Worm (Caenorhabditis elegans) whole organism, L4 larva: ENCODE measurements around the gene gid-7.

Experiments used
- F37D6.2 ChIP-seq: sonication (generic microtip); optimal IDR thresholded peaks from 2 replicates; lab custom pipeline; 2016; ENCODE audit warnings: mild to moderate bottlenecking, missing genetic modification characterization, missing compliant biosample characterization
- F44E2.7 ChIP-seq: fragments of 200-800 bp; sonication (Bioruptor generic); IDR thresholded peaks from 2 replicates; pipeline ENCODE4 v2.1.2; 2022; ENCODE audit warnings: missing genetic modification characterization, missing compliant biosample characterization
- F49E8.2 ChIP-seq: sonication (generic microtip); optimal IDR thresholded peaks from 2 replicates; lab custom pipeline; 2016; ENCODE audit warnings: missing compliant biosample characterization, mild to moderate bottlenecking, missing genetic modification characterization, borderline replicate concordance
- R02D3.7 ChIP-seq: fragments of 150-350 bp; sonication (generic microtip); optimal IDR thresholded peaks from 3 replicates; lab custom pipeline; 2014; ENCODE audit warnings: missing biosample characterization, missing genetic modification characterization
- T20F7.1 ChIP-seq: fragments of 200-800 bp; sonication (Bioruptor generic); optimal IDR thresholded peaks from 2 replicates; lab custom pipeline; 2018; ENCODE audit warnings: mild to moderate bottlenecking, missing genetic modification characterization, missing compliant biosample characterization
- T26A8.4 ChIP-seq: fragments of 200-800 bp; sonication (Bioruptor generic); IDR thresholded peaks from 2 replicates; pipeline ENCODE4 v1.3.6; 2022; ENCODE audit warnings: missing genetic modification characterization, missing compliant biosample characterization
- Y105C5A.15 ChIP-seq: fragments of 200-800 bp; sonication (Bioruptor generic); IDR thresholded peaks from 2 replicates; pipeline ENCODE4 v1.3.6; 2022; ENCODE audit warnings: missing genetic modification characterization, missing compliant biosample characterization
- Y48G9A.11 ChIP-seq: fragments of 200-800 bp; sonication (Bioruptor generic); IDR thresholded peaks from 2 replicates; pipeline ENCODE4 v1.3.6; 2022; ENCODE audit warnings: missing genetic modification reagents, missing genetic modification characterization, missing compliant biosample characterization
- aha-1 ChIP-seq: fragments of 150-350 bp; peaks from one replicate; lab custom pipeline; 2014; ENCODE audit warnings: missing biosample characterization, missing genetic modification characterization
- arid-1 ChIP-seq: fragments of 200-800 bp; sonication (Bioruptor generic); conservative IDR thresholded peaks from 2 replicates; pipeline ENCODE4 v1.3.6; 2022; ENCODE audit warnings: missing genetic modification reagents, missing genetic modification characterization, missing compliant biosample characterization
- ceh-28 ChIP-seq: fragments of 150-350 bp; optimal IDR thresholded peaks from 2 replicates; lab custom pipeline; 2014; ENCODE audit warnings: missing biosample characterization, missing genetic modification reagents, missing genetic modification characterization
- daf-12 ChIP-seq: fragments of 150-350 bp; optimal IDR thresholded peaks from 2 replicates; lab custom pipeline; 2014; ENCODE audit warnings: missing biosample characterization, missing genetic modification reagents, missing genetic modification characterization
- daf-16 ChIP-seq, 3 experiments: sonication (generic microtip); optimal IDR thresholded peaks; 2 replicates each; lab custom pipeline; 2016 to 2017; ENCODE audit warnings: missing genetic modification characterization in 3 of 3, missing genetic modification reagents in 3 of 3, mild to moderate bottlenecking in 2 of 3, missing compliant biosample characterization in 2 of 3, missing biosample characterization in 1 of 3, moderate library complexity in 1 of 3
- daf-19 ChIP-seq: fragments of 200-800 bp; sonication (Bioruptor generic); conservative IDR thresholded peaks from 2 replicates; pipeline ENCODE4 v1.3.6; 2022; ENCODE audit warnings: missing genetic modification characterization, missing compliant biosample characterization
- dmd-8 ChIP-seq: fragments of 200-800 bp; sonication (Bioruptor generic); IDR thresholded peaks from 2 replicates; pipeline ENCODE4 v1.3.6; 2022; ENCODE audit warnings: missing genetic modification characterization, missing compliant biosample characterization
- dpl-1 ChIP-seq: fragments of 150-350 bp; optimal IDR thresholded peaks from 2 replicates; lab custom pipeline; 2014; ENCODE audit warnings: missing biosample characterization, missing genetic modification reagents, missing genetic modification characterization
- egl-43 ChIP-seq: fragments of 200-800 bp; sonication (Bioruptor generic); IDR thresholded peaks from 2 replicates; pipeline ENCODE4 v1.3.6; 2022; ENCODE audit warnings: missing genetic modification reagents, missing genetic modification characterization, missing compliant biosample characterization
- fkh-10 ChIP-seq: fragments of 150-350 bp; optimal IDR thresholded peaks from 2 replicates; lab custom pipeline; 2014; ENCODE audit warnings: missing biosample characterization, missing genetic modification reagents, missing genetic modification characterization
- hlh-11 ChIP-seq: fragments of 200-800 bp; sonication (Bioruptor generic); optimal IDR thresholded peaks from 2 replicates; lab custom pipeline; 2018; ENCODE audit warnings: mild to moderate bottlenecking, missing genetic modification characterization, missing compliant biosample characterization
- hlh-30 ChIP-seq: sonication (generic microtip); optimal IDR thresholded peaks from 2 replicates; lab custom pipeline; 2017; ENCODE audit warnings: antibody characterized with exemption, mild to moderate bottlenecking, missing genetic modification characterization, missing compliant biosample characterization; ENCODE audit not compliant: insufficient read depth
- hmg-1.1 ChIP-seq: fragments of 200-800 bp; sonication (Bioruptor generic); IDR thresholded peaks from 2 replicates; pipeline ENCODE4 v1.3.6; 2022; ENCODE audit warnings: missing genetic modification reagents, missing genetic modification characterization, missing compliant biosample characterization
- jun-1 ChIP-seq: fragments of 150-350 bp; optimal IDR thresholded peaks from 2 replicates; lab custom pipeline; 2014; ENCODE audit warnings: missing biosample characterization, missing genetic modification reagents, missing genetic modification characterization
- lin-13 ChIP-seq: fragments of 150-350 bp; optimal IDR thresholded peaks from 2 replicates; lab custom pipeline; 2014; ENCODE audit warnings: missing biosample characterization, missing genetic modification reagents, missing genetic modification characterization
- lin-38 ChIP-seq: fragments of 200-800 bp; sonication (Bioruptor generic); IDR thresholded peaks from 2 replicates; pipeline ENCODE4 v1.3.6; 2022; ENCODE audit warnings: missing genetic modification reagents, missing genetic modification characterization, missing compliant biosample characterization
- lir-3 ChIP-seq: sonication (generic microtip); optimal IDR thresholded peaks from 2 replicates; lab custom pipeline; 2016; ENCODE audit warnings: mild to moderate bottlenecking, missing genetic modification characterization, missing compliant biosample characterization
- lsy-2 ChIP-seq, 2 experiments: fragments of 150-350 bp in 1 of 2; sonication (generic microtip) in 1 of 2; optimal IDR thresholded peaks; 2 replicates each; lab custom pipeline; 2014 to 2017; ENCODE audit warnings: missing biosample characterization in 2 of 2, missing genetic modification characterization in 2 of 2
- madf-5 ChIP-seq, 2 experiments: fragments of 200-800 bp; sonication (Bioruptor generic); IDR thresholded peaks; 2 replicates each; pipeline ENCODE4 v1.3.6; 2022; ENCODE audit warnings: missing compliant biosample characterization in 2 of 2, missing genetic modification characterization in 2 of 2
- mep-1 ChIP-seq: fragments of 150-350 bp; sonication (generic microtip); optimal IDR thresholded peaks from 3 replicates; lab custom pipeline; 2014; ENCODE audit warnings: missing biosample characterization, missing genetic modification characterization
- mes-2 ChIP-seq: sonication (generic microtip); optimal IDR thresholded peaks from 2 replicates; lab custom pipeline; 2016; ENCODE audit warnings: missing genotype, mild to moderate bottlenecking, missing genetic modification characterization, missing compliant biosample characterization; ENCODE audit not compliant: poor library complexity, severe bottlenecking
- mxl-2 ChIP-seq: fragments of 200-800 bp; sonication (Bioruptor generic); conservative IDR thresholded peaks from 2 replicates; pipeline ENCODE4 v1.3.6; 2022; ENCODE audit warnings: missing genetic modification reagents, missing genetic modification characterization, missing compliant biosample characterization
- mxl-3 ChIP-seq: fragments of 200-800 bp; sonication (Bioruptor generic); optimal IDR thresholded peaks from 2 replicates; lab custom pipeline; 2018; ENCODE audit warnings: mild to moderate bottlenecking, missing genetic modification characterization, missing compliant biosample characterization
- nhr-10 ChIP-seq: fragments of 150-350 bp; optimal IDR thresholded peaks from 2 replicates; lab custom pipeline; 2014; ENCODE audit warnings: missing biosample characterization, missing genetic modification characterization
- nhr-102 ChIP-seq: sonication (generic microtip); optimal IDR thresholded peaks from 2 replicates; lab custom pipeline; 2016; ENCODE audit warnings: mild to moderate bottlenecking, missing genetic modification characterization, moderate library complexity, missing compliant biosample characterization
- nhr-28 ChIP-seq: fragments of 150-350 bp; optimal IDR thresholded peaks from 2 replicates; lab custom pipeline; 2014; ENCODE audit warnings: missing biosample characterization, missing genetic modification characterization
- nhr-41 ChIP-seq: fragments of 200-800 bp; sonication (Bioruptor generic); IDR thresholded peaks from 2 replicates; pipeline ENCODE4 v1.3.6; 2022; ENCODE audit warnings: missing genetic modification reagents, missing genetic modification characterization, missing compliant biosample characterization
- php-3 ChIP-seq: fragments of 200-800 bp; sonication (Bioruptor generic); IDR thresholded peaks from 2 replicates; pipeline ENCODE4 v1.3.6; 2022; ENCODE audit warnings: missing genetic modification reagents, missing genetic modification characterization, missing compliant biosample characterization
- rbr-2 ChIP-seq: sonication (generic microtip); optimal IDR thresholded peaks from 2 replicates; lab custom pipeline; 2016; ENCODE audit warnings: missing genotype, missing genetic modification characterization, missing compliant biosample characterization
- saeg-2 ChIP-seq: fragments of 200-800 bp; sonication (Bioruptor generic); IDR thresholded peaks from 2 replicates; pipeline ENCODE4 v1.3.6; 2022; ENCODE audit warnings: missing genetic modification reagents, missing genetic modification characterization, missing compliant biosample characterization
- set-16 ChIP-seq: fragments of 200-800 bp; sonication (Bioruptor generic); IDR thresholded peaks from 2 replicates; pipeline ENCODE4 v1.3.6; 2022; ENCODE audit warnings: missing genetic modification reagents, missing genetic modification characterization, missing compliant biosample characterization
- skn-1 ChIP-seq: fragments of 150-350 bp; optimal IDR thresholded peaks from 2 replicates; lab custom pipeline; 2014; ENCODE audit warnings: missing biosample characterization, missing genetic modification characterization
- spr-1 ChIP-seq: sonication (generic microtip); optimal IDR thresholded peaks from 2 replicates; lab custom pipeline; 2016; ENCODE audit warnings: mild to moderate bottlenecking, missing genetic modification characterization, missing compliant biosample characterization
- unc-130 ChIP-seq: sonication (generic microtip); optimal IDR thresholded peaks from 2 replicates; lab custom pipeline; 2016; ENCODE audit warnings: missing genetic modification reagents, missing genetic modification characterization, missing compliant biosample characterization
- unc-62 ChIP-seq, 3 experiments: fragments of 150-350 bp in 1 of 3; sonication (generic microtip); optimal IDR thresholded peaks in 2 of 3; peaks in 1 of 3; 1 replicate in 1 of 3; 2 replicates in 2 of 3; lab custom pipeline; 2014 to 2017; ENCODE audit warnings: missing biosample characterization in 3 of 3, missing genetic modification characterization in 3 of 3, missing genetic modification reagents in 3 of 3, missing genotype in 1 of 3
- zag-1 ChIP-seq: fragments of 150-350 bp; optimal IDR thresholded peaks from 2 replicates; lab custom pipeline; 2014; ENCODE audit warnings: missing biosample characterization, missing genetic modification characterization
- zip-11 ChIP-seq: fragments of 200-800 bp; sonication (Bioruptor generic); IDR thresholded peaks from 2 replicates; pipeline ENCODE4 v1.3.6; 2022; ENCODE audit warnings: missing genetic modification characterization, missing compliant biosample characterization
- ztf-11 ChIP-seq: fragments of 150-350 bp; optimal IDR thresholded peaks from 2 replicates; lab custom pipeline; 2014; ENCODE audit warnings: missing biosample characterization, missing genetic modification characterization
- ztf-7 ChIP-seq: fragments of 150-350 bp; optimal IDR thresholded peaks from 2 replicates; lab custom pipeline; 2014; ENCODE audit warnings: missing biosample characterization, missing genetic modification characterization

The gid-7 gene

ce11 chrV:3756887-3757286 is at the start of gene gid-7:
Gene gid-7 (minus strand): TSS chrV:3757074.
- TF ChIP-seq nhr-10 (tag; lab: Kevin White, UChicago) (no peak), unc-130 (GFP tag; lab: Kevin White, UChicago) (peak; percentile 2), egl-43 (GFP tag; lab: Robert Waterston, UW) (peak; percentile 28; the same call in 1 of the 2 replicates), hlh-30 (tag; lab: Kevin White, UChicago) (peak; percentile 70), php-3 (GFP tag; lab: Robert Waterston, UW) (no peak), fkh-10 (GFP tag; lab: Kevin White, UChicago) (no peak), mxl-3 (GFP tag; lab: Kevin White, UChicago) (no peak), F37D6.2 (tag; lab: Kevin White, UChicago) (no peak), nhr-102 (tag; lab: Kevin White, UChicago) (no peak), F49E8.2 (tag; lab: Kevin White, UChicago) (peak; percentile 5), mxl-2 (GFP tag; lab: Robert Waterston, UW) (no peak), zag-1 (tag; lab: Kevin White, UChicago) (no peak), F44E2.7 (GFP tag; lab: Robert Waterston, UW) (no peak), mes-2 (tag; lab: Kevin White, UChicago) (peak; percentile 65), ceh-28 (tag; lab: Kevin White, UChicago) (no peak), mep-1 (tag; lab: Kevin White, UChicago) (peak; percentile 31), lir-3 (tag; lab: Kevin White, UChicago) (no peak), R02D3.7 (tag; lab: Kevin White, UChicago) (no peak), jun-1 (no peak), Y105C5A.15 (no peak), lsy-2 (tag; optimal IDR thresholded peaks at IDR 0.05; lab: Kevin White, UChicago) (peak in 1 of 2 experiments; percentile 54), dmd-8 (GFP tag; lab: Robert Waterston, UW) (no peak), dpl-1 (GFP tag; lab: Kevin White, UChicago) (peak; percentile 63), hmg-1.1 (GFP tag; lab: Robert Waterston, UW) (peak; percentile 37; the same call in 1 of the 2 replicates), nhr-28 (tag; lab: Kevin White, UChicago) (peak; percentile 20), lin-13 (GFP tag; lab: Kevin White, UChicago) (peak; percentile 32), unc-62 (GFP tag; optimal IDR thresholded peaks at IDR 0.05 in 1 of 2; lab: Kevin White, UChicago) (peak in 1 of 2 experiments; percentile 96), unc-62 (tag; optimal IDR thresholded peaks at IDR 0.05; lab: Kevin White, UChicago) (no peak), ztf-7 (no peak), madf-5 (GFP tag; IDR thresholded peaks at IDR 0.05; lab: Robert Waterston, UW) (no peak), nhr-41 (GFP tag; lab: Robert Waterston, UW) (no peak), set-16 (GFP tag; lab: Robert Waterston, UW) (no peak), lin-38 (GFP tag; lab: Robert Waterston, UW) (peak; percentile 56), saeg-2 (no peak), T20F7.1 (GFP tag; lab: Kevin White, UChicago) (no peak), skn-1 (no peak), arid-1 (GFP tag; lab: Robert Waterston, UW) (no peak; the same call in 1 of the 2 replicates), daf-19 (GFP tag; lab: Robert Waterston, UW) (no peak), daf-16 (GFP tag; optimal IDR thresholded peaks at IDR 0.05; lab: Kevin White, UChicago) (no peak), daf-16 (tag; optimal IDR thresholded peaks at IDR 0.05; lab: Kevin White, UChicago) (peak; percentile 24), hlh-11 (tag; lab: Kevin White, UChicago) (peak; percentile 67), ztf-11 (tag; lab: Kevin White, UChicago) (no peak), aha-1 (tag; lab: Kevin White, UChicago) (peak; percentile 95), spr-1 (tag; lab: Kevin White, UChicago) (no peak), rbr-2 (tag; lab: Kevin White, UChicago) (no peak), Y48G9A.11 (0 out of 2 replicates have a peak, but pooled peaks have one; percentile 26), T26A8.4 (GFP tag; lab: Robert Waterston, UW) (no peak), zip-11 (no peak), daf-12 (tag; lab: Kevin White, UChicago) (no peak)
- TF ChIP-seq, all 104 proteins: peak for 17
